Worm (Caenorhabditis elegans) whole organism, L2 larva: ENCODE measurements around the gene C36E8.6.

ENCODE experiments used
- C34F6.9 ChIP-seq: fragments of 150-350 bp; optimal IDR thresholded peaks from 2 replicates; lab custom pipeline; 2014; ENCODE audit warnings: missing biosample characterization, missing genetic modification characterization
- F13H6.1 ChIP-seq: sonication (generic microtip); optimal IDR thresholded peaks from 2 replicates; lab custom pipeline; 2016; ENCODE audit warnings: missing genetic modification characterization, missing compliant biosample characterization
- R02D3.7 ChIP-seq: fragments of 150-350 bp; optimal IDR thresholded peaks from 2 replicates; lab custom pipeline; 2014; ENCODE audit warnings: missing biosample characterization, missing genetic modification characterization
- Y55F3AM.14 ChIP-seq: fragments of 200-800 bp; sonication (Bioruptor generic); optimal IDR thresholded peaks from 2 replicates; lab custom pipeline; 2018; ENCODE audit warnings: mild to moderate bottlenecking, missing genetic modification characterization, missing compliant biosample characterization
- ZK546.5 ChIP-seq: sonication (generic microtip); optimal IDR thresholded peaks from 2 replicates; lab custom pipeline; 2017; ENCODE audit warnings: missing biosample characterization, missing genetic modification characterization
- alr-1 ChIP-seq: fragments of 150-350 bp; optimal IDR thresholded peaks from 2 replicates; lab custom pipeline; 2014; ENCODE audit warnings: missing biosample characterization, missing genetic modification characterization
- aly-2 ChIP-seq: fragments of 150-350 bp; optimal IDR thresholded peaks from 2 replicates; lab custom pipeline; 2014; ENCODE audit warnings: missing biosample characterization, missing genetic modification characterization
- ama-1 ChIP-seq: fragments of 150-350 bp; optimal IDR thresholded peaks from 2 replicates; lab custom pipeline; 2018; ENCODE audit warnings: inconsistent platforms
- blmp-1 ChIP-seq: sonication (generic microtip); optimal IDR thresholded peaks from 2 replicates; lab custom pipeline; 2017; ENCODE audit warnings: missing genetic modification characterization, mild to moderate bottlenecking, missing compliant biosample characterization, antibody characterized with exemption, moderate library complexity; ENCODE audit not compliant: insufficient read depth
- ceh-16 ChIP-seq: fragments of 150-350 bp; optimal IDR thresholded peaks from 2 replicates; lab custom pipeline; 2014; ENCODE audit warnings: missing biosample characterization, missing genetic modification characterization
- ceh-82 ChIP-seq: fragments of 150-350 bp; optimal IDR thresholded peaks from 2 replicates; lab custom pipeline; 2014; ENCODE audit warnings: missing biosample characterization, missing genetic modification characterization
- crh-2 ChIP-seq: sonication (generic microtip); optimal IDR thresholded peaks from 2 replicates; lab custom pipeline; 2017; ENCODE audit warnings: missing biosample characterization, missing genetic modification characterization
- dmd-4 ChIP-seq: sonication (generic microtip); optimal IDR thresholded peaks from 2 replicates; lab custom pipeline; 2017; ENCODE audit warnings: missing biosample characterization, missing genetic modification characterization
- egl-27 ChIP-seq: sonication (generic microtip); optimal IDR thresholded peaks from 3 replicates; lab custom pipeline; 2017; ENCODE audit warnings: missing biosample characterization, missing genetic modification reagents, missing genetic modification characterization
- elt-1 ChIP-seq: fragments of 150-350 bp; optimal IDR thresholded peaks from 2 replicates; lab custom pipeline; 2014; ENCODE audit warnings: missing biosample characterization, missing genetic modification characterization
- elt-3 ChIP-seq: sonication (generic microtip); optimal IDR thresholded peaks from 2 replicates; lab custom pipeline; 2017; ENCODE audit warnings: missing biosample characterization, missing genetic modification characterization
- fos-1 ChIP-seq: fragments of 150-350 bp; optimal IDR thresholded peaks from 2 replicates; lab custom pipeline; 2014; ENCODE audit warnings: missing biosample characterization, missing genetic modification characterization
- gmeb-1 ChIP-seq: fragments of 150-350 bp; optimal IDR thresholded peaks from 2 replicates; lab custom pipeline; 2014; ENCODE audit warnings: missing biosample characterization, missing genetic modification characterization
- lin-11 ChIP-seq: fragments of 150-350 bp; sonication (generic microtip); optimal IDR thresholded peaks from 2 replicates; lab custom pipeline; 2014; ENCODE audit warnings: missing biosample characterization, missing genetic modification characterization, inconsistent platforms, mixed read lengths
- lin-13 ChIP-seq: fragments of 150-350 bp; optimal IDR thresholded peaks from 2 replicates; lab custom pipeline; 2014; ENCODE audit warnings: missing biosample characterization, missing genetic modification reagents, missing genetic modification characterization
- lin-39 ChIP-seq: fragments of 150-350 bp; optimal IDR thresholded peaks from 2 replicates; lab custom pipeline; 2014; ENCODE audit warnings: missing biosample characterization, missing genetic modification reagents, missing genetic modification characterization
- lsy-2 ChIP-seq, 2 experiments: fragments of 150-350 bp in 1 of 2; sonication (generic microtip) in 1 of 2; optimal IDR thresholded peaks; 2 replicates each; lab custom pipeline; 2014 to 2017; ENCODE audit warnings: missing biosample characterization in 2 of 2, missing genetic modification characterization in 2 of 2
- mab-5 ChIP-seq: fragments of 150-350 bp; optimal IDR thresholded peaks from 2 replicates; lab custom pipeline; 2014; ENCODE audit warnings: missing biosample characterization, missing genetic modification characterization
- mbf-1 ChIP-seq: sonication (generic microtip); optimal IDR thresholded peaks from 2 replicates; lab custom pipeline; 2017; ENCODE audit warnings: missing biosample characterization, missing genetic modification characterization
- mdl-1 ChIP-seq, 2 experiments: fragments of 150-350 bp in 1 of 2; sonication (generic microtip) in 1 of 2; optimal IDR thresholded peaks; 2 replicates each; lab custom pipeline; 2017; ENCODE audit warnings: missing biosample characterization in 2 of 2, missing genetic modification characterization in 2 of 2
- nhr-10 ChIP-seq: sonication (generic microtip); optimal IDR thresholded peaks from 2 replicates; lab custom pipeline; 2017; ENCODE audit warnings: missing biosample characterization, missing genetic modification characterization
- nhr-11 ChIP-seq: fragments of 150-350 bp; optimal IDR thresholded peaks from 2 replicates; lab custom pipeline; 2014; ENCODE audit warnings: missing biosample characterization, missing genetic modification characterization
- nhr-12 ChIP-seq: fragments of 150-350 bp; optimal IDR thresholded peaks from 2 replicates; lab custom pipeline; 2014; ENCODE audit warnings: missing biosample characterization, missing genetic modification characterization
- nhr-129 ChIP-seq: fragments of 150-350 bp; optimal IDR thresholded peaks from 2 replicates; lab custom pipeline; 2014; ENCODE audit warnings: missing biosample characterization, missing genetic modification characterization
- nhr-21 ChIP-seq: fragments of 150-350 bp; optimal IDR thresholded peaks from 2 replicates; lab custom pipeline; 2014; ENCODE audit warnings: missing biosample characterization, missing genetic modification characterization
- nhr-23 ChIP-seq: fragments of 150-350 bp; optimal IDR thresholded peaks from 2 replicates; lab custom pipeline; 2014; ENCODE audit warnings: missing biosample characterization, missing genetic modification reagents, missing genetic modification characterization
- nhr-237 ChIP-seq: fragments of 150-350 bp; optimal IDR thresholded peaks from 2 replicates; lab custom pipeline; 2014; ENCODE audit warnings: missing biosample characterization, missing genetic modification characterization
- nhr-25 ChIP-seq: fragments of 150-350 bp; sonication (generic microtip); optimal IDR thresholded peaks from 3 replicates; lab custom pipeline; 2014; ENCODE audit warnings: missing biosample characterization, missing genetic modification characterization
- nhr-6 ChIP-seq: fragments of 150-350 bp; optimal IDR thresholded peaks from 2 replicates; lab custom pipeline; 2014; ENCODE audit warnings: missing biosample characterization, missing genetic modification characterization
- nhr-77 ChIP-seq: fragments of 150-350 bp; optimal IDR thresholded peaks from 2 replicates; lab custom pipeline; 2014; ENCODE audit warnings: missing biosample characterization, missing genetic modification characterization
- peb-1 ChIP-seq: fragments of 150-350 bp; optimal IDR thresholded peaks from 2 replicates; lab custom pipeline; 2014; ENCODE audit warnings: missing biosample characterization, missing genetic modification characterization
- sem-4 ChIP-seq: fragments of 150-350 bp; optimal IDR thresholded peaks from 2 replicates; lab custom pipeline; 2014; ENCODE audit warnings: missing biosample characterization, missing genetic modification reagents, missing genetic modification characterization
- skn-1 ChIP-seq: sonication (generic microtip); optimal IDR thresholded peaks from 2 replicates; lab custom pipeline; 2017; ENCODE audit warnings: missing biosample characterization, missing genetic modification characterization
- sma-3 ChIP-seq: sonication (generic microtip); optimal IDR thresholded peaks from 2 replicates; lab custom pipeline; 2016; ENCODE audit warnings: missing genetic modification reagents, missing genetic modification characterization, missing compliant biosample characterization
- sma-9 ChIP-seq, 2 experiments: fragments of 150-350 bp in 1 of 2; sonication (generic microtip) in 1 of 2; optimal IDR thresholded peaks; 2 replicates each; lab custom pipeline; 2014 to 2016; ENCODE audit warnings: missing genetic modification characterization in 2 of 2, mild to moderate bottlenecking in 1 of 2, missing biosample characterization in 1 of 2, missing compliant biosample characterization in 1 of 2, missing genetic modification reagents in 1 of 2, moderate library complexity in 1 of 2
- snpc-4 ChIP-seq: fragments of 150-350 bp; optimal IDR thresholded peaks from 2 replicates; lab custom pipeline; 2014; ENCODE audit warnings: missing biosample characterization, missing genetic modification characterization
- unc-39 ChIP-seq: fragments of 150-350 bp; optimal IDR thresholded peaks from 2 replicates; lab custom pipeline; 2014; ENCODE audit warnings: missing biosample characterization, missing genetic modification characterization
- unc-55 ChIP-seq: fragments of 150-350 bp; sonication (generic microtip); optimal IDR thresholded peaks from 3 replicates; lab custom pipeline; 2014; ENCODE audit warnings: missing biosample characterization, missing genetic modification reagents, missing genetic modification characterization
- unc-62 ChIP-seq: fragments of 150-350 bp; optimal IDR thresholded peaks from 2 replicates; lab custom pipeline; 2014; ENCODE audit warnings: missing biosample characterization, missing genetic modification reagents, missing genetic modification characterization
- ztf-1 ChIP-seq: fragments of 200-800 bp; sonication (Bioruptor generic); conservative IDR thresholded peaks from 2 replicates; pipeline ENCODE4 v1.3.6; 2022; ENCODE audit warnings: missing genetic modification characterization, missing compliant biosample characterization
- ztf-11 ChIP-seq: sonication (generic microtip); optimal IDR thresholded peaks from 2 replicates; lab custom pipeline; 2017; ENCODE audit warnings: missing biosample characterization, missing genetic modification characterization
- ztf-4 ChIP-seq: fragments of 150-350 bp; optimal IDR thresholded peaks from 2 replicates; lab custom pipeline; 2014; ENCODE audit warnings: missing biosample characterization, missing genetic modification characterization

Gene C36E8.6

DNA sequence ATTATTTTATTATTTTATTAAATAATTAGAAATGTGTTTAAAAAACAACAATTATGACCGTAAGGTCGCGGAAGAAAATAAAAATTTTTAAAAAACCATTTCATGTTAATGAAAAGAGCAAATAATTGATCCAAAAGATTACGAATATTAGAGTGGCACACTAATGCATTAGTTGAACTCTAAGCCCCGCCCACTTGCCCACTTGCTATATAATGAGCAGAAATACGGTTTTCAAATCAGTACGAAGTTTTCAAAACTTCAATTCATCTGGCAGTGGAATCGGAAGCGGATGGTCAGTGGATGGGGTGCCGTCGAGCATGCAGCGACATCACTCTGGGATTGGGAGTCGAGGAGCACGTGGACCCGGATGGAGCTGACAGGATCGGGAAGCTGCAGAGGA is at the start of gene C36E8.6:
C36E8.6 (plus strand) TSS at position 301 of the 400 bp plus-strand sequence.
- TF ChIP-seq egl-27, result no peak
- TF ChIP-seq nhr-23, result no peak
- TF ChIP-seq nhr-21 (tag; lab: Kevin White, UChicago), result no peak
- no peak for TF ChIP-seq blmp-1 (tag; lab: Kevin White, UChicago)
- no peak for TF ChIP-seq ztf-11 (tag; lab: Kevin White, UChicago)

DNA sequence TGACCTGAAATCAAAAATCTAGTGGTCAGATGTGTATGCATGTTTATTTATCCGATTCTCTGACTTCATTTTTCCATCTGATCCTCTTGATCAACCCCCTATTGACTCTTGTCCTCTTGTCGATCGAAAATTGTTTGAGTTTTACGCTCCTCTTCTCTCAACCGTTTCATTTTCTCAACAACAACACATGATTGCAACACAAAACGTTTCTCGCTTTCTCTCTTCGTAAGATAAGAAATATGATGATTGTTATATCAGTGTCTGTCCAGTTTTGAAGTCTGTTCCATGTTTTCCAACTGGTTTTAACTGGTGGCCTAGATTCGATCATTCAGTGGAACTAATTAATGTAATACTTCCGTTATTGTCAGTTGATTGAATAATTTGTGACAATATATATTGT is 35.8 kb upstream of the C36E8.6 start:
- TF ChIP-seq sma-9 (GFP tag; optimal IDR thresholded peaks at IDR 0.05; lab: Kevin White, UChicago), result peak; percentile 58
- TF ChIP-seq sma-9 (tag; optimal IDR thresholded peaks at IDR 0.05; lab: Kevin White, UChicago), result no peak
- no peak for TF ChIP-seq skn-1 (tag; lab: Kevin White, UChicago)
- TF ChIP-seq nhr-129 (tag; lab: Kevin White, UChicago), result peak; percentile 81
- peak; percentile 4 for TF ChIP-seq F13H6.1
- TF ChIP-seq nhr-12 (tag; lab: Kevin White, UChicago), result no peak
- peak in 1 of 2 experiments; percentile 37 for TF ChIP-seq lsy-2 (tag; optimal IDR thresholded peaks at IDR 0.05; lab: Kevin White, UChicago)
- TF ChIP-seq crh-2 (tag; lab: Kevin White, UChicago), result peak; percentile 5
- TF ChIP-seq gmeb-1, result peak; percentile 36
- peak; percentile 9 for TF ChIP-seq fos-1 (tag; lab: Kevin White, UChicago)
- TF ChIP-seq nhr-77 (tag; lab: Kevin White, UChicago), result no peak
- peak; percentile 33 for TF ChIP-seq nhr-25 (tag; lab: Kevin White, UChicago)
- TF ChIP-seq, all 48 proteins: peak for 8

- TF ChIP-seq lin-13 (GFP tag; lab: Kevin White, UChicago), result peak; percentile 2
- peak; percentile 85 for TF ChIP-seq sem-4 (tag; lab: Kevin White, UChicago)
- TF ChIP-seq egl-27, result peak; percentile 51
- TF ChIP-seq ztf-1, result no peak
- TF ChIP-seq mab-5 (tag; lab: Kevin White, UChicago), result peak; percentile 38
- peak in 1 of 2 experiments; percentile 69 for TF ChIP-seq lsy-2 (tag; optimal IDR thresholded peaks at IDR 0.05; lab: Kevin White, UChicago)
- peak; percentile 40 for TF ChIP-seq unc-55 (GFP tag; lab: Kevin White, UChicago)
- TF ChIP-seq elt-1 (tag; lab: Kevin White, UChicago), result no peak
- peak; percentile 47 for TF ChIP-seq nhr-6 (tag; lab: Kevin White, UChicago)
- no peak for TF ChIP-seq aly-2 (tag; lab: Kevin White, UChicago)
- no peak for TF ChIP-seq peb-1 (tag; lab: Kevin White, UChicago)
- TF ChIP-seq crh-2 (tag; lab: Kevin White, UChicago), result peak; percentile 0
- TF ChIP-seq mbf-1 (tag; lab: Kevin White, UChicago), result no peak
- TF ChIP-seq gmeb-1, result no peak
- TF ChIP-seq ceh-16 (tag; lab: Kevin White, UChicago), result peak; percentile 72
- no peak for TF ChIP-seq dmd-4 (tag; lab: Kevin White, UChicago)
- no peak for TF ChIP-seq nhr-23
- TF ChIP-seq ztf-11 (tag; lab: Kevin White, UChicago), result no peak
- peak; percentile 23 for TF ChIP-seq fos-1 (tag; lab: Kevin White, UChicago)
- no peak for TF ChIP-seq unc-39
- peak; percentile 72 for TF ChIP-seq C34F6.9 (tag; lab: Kevin White, UChicago)
- peak; percentile 66 for TF ChIP-seq F13H6.1
- TF ChIP-seq R02D3.7 (tag; lab: Kevin White, UChicago), result no peak
- TF ChIP-seq unc-62, result no peak
- TF ChIP-seq alr-1, result no peak
- TF ChIP-seq nhr-77 (tag; lab: Kevin White, UChicago), result no peak
- peak; percentile 79 for TF ChIP-seq nhr-25 (tag; lab: Kevin White, UChicago)
- TF ChIP-seq nhr-237 (tag; lab: Kevin White, UChicago), result no peak
- no peak for TF ChIP-seq elt-3 (tag; lab: Kevin White, UChicago)
- no peak for TF ChIP-seq nhr-11 (tag; lab: Kevin White, UChicago)
- TF ChIP-seq nhr-10 (tag; lab: Kevin White, UChicago), result no peak
- no peak for TF ChIP-seq ceh-82 (tag; lab: Kevin White, UChicago)
- peak; percentile 72 for TF ChIP-seq nhr-21 (tag; lab: Kevin White, UChicago)
- TF ChIP-seq snpc-4 (tag; lab: Kevin White, UChicago), result no peak
- peak; percentile 85 for TF ChIP-seq nhr-129 (tag; lab: Kevin White, UChicago)
- peak; percentile 30 for TF ChIP-seq sma-3 (GFP tag; lab: Kevin White, UChicago)
- TF ChIP-seq sma-9 (GFP tag; optimal IDR thresholded peaks at IDR 0.05; lab: Kevin White, UChicago), result peak; percentile 89
- no peak for TF ChIP-seq sma-9 (tag; optimal IDR thresholded peaks at IDR 0.05; lab: Kevin White, UChicago)
- no peak for TF ChIP-seq ZK546.5 (tag; lab: Kevin White, UChicago)
- TF ChIP-seq skn-1 (tag; lab: Kevin White, UChicago), result no peak
- TF ChIP-seq lin-11 (tag; lab: Kevin White, UChicago), result peak; percentile 18
- TF ChIP-seq Y55F3AM.14, result peak; percentile 61
- peak; percentile 12 for TF ChIP-seq blmp-1 (tag; lab: Kevin White, UChicago)
- TF ChIP-seq ama-1 (lab: Kevin White, UChicago), result peak; percentile 3
- TF ChIP-seq mdl-1 (tag; optimal IDR thresholded peaks at IDR 0.05; lab: Kevin White, UChicago), result peak in 1 of 2 experiments; percentile 63
- TF ChIP-seq nhr-12 (tag; lab: Kevin White, UChicago), result no peak
- TF ChIP-seq ztf-4, result no peak
- no peak for TF ChIP-seq lin-39 (tag; lab: Kevin White, UChicago)
Observed at ce11 chrIII:3953235-3953634, 34.6 kb upstream of the C36E8.6 start.
